Worm (Caenorhabditis elegans): Measurements from ENCODE around the gene sumv-2.

- TF ChIP-seq ref-2 (tag; optimal IDR thresholded peaks at IDR 0.05) (no peak), hlh-15 (tag; optimal IDR thresholded peaks at IDR 0.05) (no peak), ceh-2 (tag; optimal IDR thresholded peaks at IDR 0.05) (no peak), sox-4 (tag; optimal IDR thresholded peaks at IDR 0.05) (no peak), ets-4 (tag; optimal IDR thresholded peaks at IDR 0.05) (no peak), nfya-1 (tag; optimal IDR thresholded peaks at IDR 0.05) (no peak)
These were observed 31.2 kb downstream of the sumv-2 start, which contains the start of gene F41F3.8 for ce11 chrV:4648527-4648926.
